Worm (Caenorhabditis elegans): ENCODE results near the gene sru-2.

Gene sru-2

DNA sequence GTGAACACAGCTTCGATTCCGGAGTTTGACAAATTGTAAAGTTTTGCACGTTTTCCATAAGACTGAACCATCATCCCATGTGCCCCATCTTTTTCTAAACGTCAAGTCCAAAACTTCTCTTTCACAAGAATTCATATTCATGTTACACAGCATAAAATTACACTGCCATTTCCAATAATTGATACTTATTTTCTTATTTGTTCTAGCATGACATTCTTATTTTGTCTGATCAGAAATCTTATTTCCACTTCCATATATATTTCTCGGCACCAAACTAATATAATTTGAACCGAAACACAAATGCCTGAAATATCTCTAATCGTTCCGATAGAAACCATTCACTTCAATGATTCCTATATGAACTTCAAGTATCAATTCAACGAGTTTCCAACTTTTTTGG is at the start of gene sru-2:
Gene sru-2 (plus strand): TSS at position 301 of the 400 bp plus-strand sequence.
- TF ChIP-seq tbx-11 (GFP tag; IDR thresholded peaks at IDR 0.05) (no peak), ets-7 (tag; optimal IDR thresholded peaks at IDR 0.05) (no peak), tra-4 (tag; optimal IDR thresholded peaks at IDR 0.05) (no peak), ama-1 (optimal IDR thresholded peaks at IDR 0.05) (no peak), scrt-1 (GFP tag; IDR thresholded peaks at IDR 0.05) (no peak), ceh-13 (GFP tag; optimal IDR thresholded peaks at IDR 0.05) (no peak), ceh-36 (tag; optimal IDR thresholded peaks at IDR 0.05) (no peak), aly-1 (tag; optimal IDR thresholded peaks at IDR 0.05) (no peak), hmg-4 (GFP tag; optimal IDR thresholded peaks at IDR 0.05) (no peak), B0310.2 (tag; optimal IDR thresholded peaks at IDR 0.05) (no peak), hnd-1 (tag; optimal IDR thresholded peaks at IDR 0.05) (no peak), hmbx-1 (tag; optimal IDR thresholded peaks at IDR 0.05) (no peak), flt-1 (GFP tag; IDR thresholded peaks at IDR 0.05) (no peak), sea-1 (GFP tag; conservative IDR thresholded peaks at IDR 0.05) (no peak), pes-1 (GFP tag; IDR thresholded peaks at IDR 0.05) (no peak), F13C5.2 (tag; optimal IDR thresholded peaks at IDR 0.05) (no peak), tbx-37 (GFP tag; conservative IDR thresholded peaks at IDR 0.05) (no peak)

DNA sequence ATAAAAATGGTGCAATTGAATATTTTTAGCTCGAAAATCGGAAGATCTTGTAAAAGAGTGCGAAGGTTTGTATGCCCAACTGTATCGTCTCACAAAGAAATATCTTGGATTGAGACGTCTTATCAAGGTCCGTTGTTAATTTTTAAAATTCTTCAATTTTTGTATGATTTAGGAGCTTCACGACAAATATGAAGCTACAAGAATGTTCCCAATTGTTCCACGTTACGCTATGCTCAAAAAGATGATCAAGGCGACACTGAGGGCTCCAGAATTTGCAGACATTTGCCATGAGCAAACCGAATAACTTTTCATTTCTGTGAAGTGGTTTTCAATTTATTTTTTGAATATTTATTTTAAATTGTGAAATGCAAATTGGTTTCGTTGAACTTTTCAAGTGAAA is 47.3 kb upstream of the sru-2 start:
- TF ChIP-seq ceh-36 (tag; optimal IDR thresholded peaks at IDR 0.05) (no peak), ets-7 (tag; optimal IDR thresholded peaks at IDR 0.05) (no peak), flt-1 (GFP tag; IDR thresholded peaks at IDR 0.05) (no peak), tbx-37 (GFP tag; conservative IDR thresholded peaks at IDR 0.05) (no peak), aly-1 (tag; optimal IDR thresholded peaks at IDR 0.05) (no peak)

DNA sequence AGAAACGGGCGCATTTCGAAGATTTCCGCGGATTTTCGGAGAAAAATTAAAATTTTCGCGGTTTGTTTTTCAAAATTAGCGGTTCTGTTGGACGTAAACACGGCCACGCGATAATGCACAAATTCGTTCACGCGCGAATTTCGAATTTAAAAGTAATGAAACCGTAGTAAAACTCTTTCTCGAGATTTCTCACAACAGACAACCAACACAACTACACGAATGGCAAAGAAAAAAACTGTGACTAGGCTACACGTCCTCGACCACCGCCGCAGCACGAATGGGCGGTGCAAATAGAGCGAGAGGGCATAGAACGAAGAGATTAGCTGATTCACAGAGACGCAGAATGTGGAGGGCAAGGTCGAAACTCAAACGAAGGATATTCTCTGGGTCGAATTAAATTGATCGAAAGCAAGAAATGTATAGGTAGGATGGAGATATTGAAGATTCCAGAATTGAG is 45.2 kb upstream of the sru-2 start, which contains the start of gene idh-1:
Gene idh-1 (minus strand): TSS at position 228 of the 457 bp plus-strand sequence.
- peak; percentile 18 for TF ChIP-seq aly-1 (tag; optimal IDR thresholded peaks at IDR 0.05)
- no peak for TF ChIP-seq pes-1 (GFP tag; IDR thresholded peaks at IDR 0.05)
- TF ChIP-seq ceh-13 (GFP tag; optimal IDR thresholded peaks at IDR 0.05): no peak

DNA sequence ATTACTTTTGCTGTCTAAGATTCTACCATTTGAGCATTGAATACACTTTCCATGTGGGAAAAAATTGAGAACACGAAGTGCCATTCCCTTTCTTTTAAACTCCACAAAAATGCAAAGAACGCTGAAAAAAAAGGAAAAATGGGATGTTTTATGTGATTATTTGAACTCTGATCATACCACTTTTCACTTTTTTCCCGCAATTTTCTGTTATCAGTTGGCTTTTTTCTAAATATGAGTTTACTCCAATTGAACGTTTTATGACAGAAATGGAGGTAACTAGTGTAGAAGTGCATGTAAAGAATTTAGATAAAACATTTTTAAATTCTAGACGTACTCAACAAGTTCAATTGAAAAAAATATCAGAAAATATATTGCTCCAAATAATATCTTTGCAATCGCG is 44.7 kb upstream of the sru-2 start:
- no peak for TF ChIP-seq F13C5.2 (tag; optimal IDR thresholded peaks at IDR 0.05)
- no peak for TF ChIP-seq ets-7 (tag; optimal IDR thresholded peaks at IDR 0.05)
- TF ChIP-seq hmg-4 (GFP tag; optimal IDR thresholded peaks at IDR 0.05): no peak
- TF ChIP-seq ceh-13 (GFP tag; optimal IDR thresholded peaks at IDR 0.05): no peak
- no peak for TF ChIP-seq pes-1 (GFP tag; IDR thresholded peaks at IDR 0.05)
- no peak for TF ChIP-seq ceh-36 (tag; optimal IDR thresholded peaks at IDR 0.05)
- TF ChIP-seq tbx-37 (GFP tag; conservative IDR thresholded peaks at IDR 0.05): no peak
- no peak for TF ChIP-seq scrt-1 (GFP tag; IDR thresholded peaks at IDR 0.05)

DNA sequence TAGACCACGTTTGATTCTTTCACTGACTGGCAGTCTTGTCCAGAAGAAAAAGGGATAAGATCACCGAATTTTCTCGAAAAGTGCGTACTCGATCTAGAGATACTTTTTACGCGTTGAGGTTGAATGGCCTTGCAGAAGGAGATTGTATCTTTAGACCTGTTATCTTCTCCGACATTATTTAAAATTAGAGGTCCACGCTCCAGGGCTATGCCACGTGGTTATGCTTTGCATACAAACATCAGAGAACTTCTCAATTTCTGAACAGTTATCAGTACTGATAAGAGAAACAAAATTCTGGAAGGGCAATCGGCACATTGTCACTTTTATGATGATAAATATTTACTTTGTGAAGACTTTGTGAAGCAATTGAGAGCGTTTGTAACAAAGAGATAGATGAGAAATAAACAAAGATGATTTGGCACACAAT is 44.0 kb upstream of the sru-2 start:
- TF ChIP-seq hmbx-1 (tag; optimal IDR thresholded peaks at IDR 0.05): no peak
- TF ChIP-seq sea-1 (GFP tag; conservative IDR thresholded peaks at IDR 0.05): no peak
- TF ChIP-seq F13C5.2 (tag; optimal IDR thresholded peaks at IDR 0.05): no peak
- TF ChIP-seq tbx-11 (GFP tag; IDR thresholded peaks at IDR 0.05): no peak
- TF ChIP-seq B0310.2 (tag; optimal IDR thresholded peaks at IDR 0.05): no peak
- no peak for TF ChIP-seq ama-1 (optimal IDR thresholded peaks at IDR 0.05)
- TF ChIP-seq ceh-13 (GFP tag; optimal IDR thresholded peaks at IDR 0.05): no peak

DNA sequence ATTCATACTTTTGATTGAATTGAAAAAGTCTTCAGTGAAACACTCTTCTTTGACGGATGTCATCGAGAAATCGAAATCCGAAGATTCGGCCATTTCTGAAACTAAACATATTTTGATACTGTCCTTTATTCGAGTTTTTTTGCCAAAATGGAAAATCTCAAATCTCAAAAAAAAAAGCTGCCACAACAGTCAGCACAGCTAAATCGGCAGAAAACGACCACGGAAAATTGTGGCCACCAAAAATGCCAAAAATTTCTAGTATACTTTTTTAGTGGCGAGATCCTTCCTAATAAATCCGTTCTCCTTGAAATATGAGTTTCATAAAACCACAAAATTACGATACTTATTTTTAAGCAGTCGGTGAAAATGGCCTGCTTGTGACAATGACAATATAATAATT is 42.1 kb upstream of the sru-2 start, which contains the start of gene F38E11.9:
Gene F38E11.9 (minus strand): TSS at position 101 of the 400 bp plus-strand sequence.
- TF ChIP-seq ama-1 (optimal IDR thresholded peaks at IDR 0.05) (no peak), aly-1 (tag; optimal IDR thresholded peaks at IDR 0.05) (no peak), hnd-1 (tag; optimal IDR thresholded peaks at IDR 0.05) (no peak), B0310.2 (tag; optimal IDR thresholded peaks at IDR 0.05) (no peak), hmg-4 (GFP tag; optimal IDR thresholded peaks at IDR 0.05) (no peak), ceh-36 (tag; optimal IDR thresholded peaks at IDR 0.05) (no peak), F13C5.2 (tag; optimal IDR thresholded peaks at IDR 0.05) (no peak), flt-1 (GFP tag; IDR thresholded peaks at IDR 0.05) (no peak), pes-1 (GFP tag; IDR thresholded peaks at IDR 0.05) (no peak), tra-4 (tag; optimal IDR thresholded peaks at IDR 0.05) (no peak), tbx-37 (GFP tag; conservative IDR thresholded peaks at IDR 0.05) (no peak), sea-1 (GFP tag; conservative IDR thresholded peaks at IDR 0.05) (no peak), ets-7 (tag; optimal IDR thresholded peaks at IDR 0.05) (no peak), ceh-13 (GFP tag; optimal IDR thresholded peaks at IDR 0.05) (no peak), hmbx-1 (tag; optimal IDR thresholded peaks at IDR 0.05) (no peak)

DNA sequence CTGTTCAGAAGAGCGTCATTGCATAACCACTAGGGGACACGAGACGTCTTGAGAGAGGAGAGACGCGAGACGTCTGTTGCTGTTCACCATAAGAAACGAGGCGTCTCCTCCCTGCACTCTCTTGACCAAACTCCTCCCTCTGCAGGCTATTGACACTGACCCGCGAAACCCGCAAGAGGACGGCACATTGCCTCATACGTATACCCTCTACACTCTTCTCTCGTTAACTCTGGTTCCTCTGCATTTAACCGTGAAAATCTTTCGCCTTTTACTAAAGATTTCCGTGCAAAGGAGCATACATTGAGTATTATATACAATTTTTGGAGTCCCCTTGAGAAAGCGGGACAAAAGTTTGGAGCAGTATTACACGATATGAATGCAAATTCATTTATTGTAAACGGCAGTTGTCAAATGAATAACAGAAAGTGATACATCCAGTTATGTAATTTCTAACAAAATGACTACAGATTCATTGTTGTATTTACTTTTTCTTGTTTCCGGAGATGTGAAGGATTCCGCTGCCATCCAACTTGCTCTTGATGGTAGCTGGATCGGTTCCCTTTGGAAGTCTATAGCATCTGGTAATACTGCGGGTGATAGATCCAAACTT is 41.5 kb upstream of the sru-2 start:
- TF ChIP-seq pes-1 (GFP tag; IDR thresholded peaks at IDR 0.05) (no peak), hmg-4 (GFP tag; optimal IDR thresholded peaks at IDR 0.05) (peak; percentile 57), ama-1 (optimal IDR thresholded peaks at IDR 0.05) (peak; percentile 93), B0310.2 (tag; optimal IDR thresholded peaks at IDR 0.05) (peak; percentile 3), F13C5.2 (tag; optimal IDR thresholded peaks at IDR 0.05) (peak; percentile 85), tra-4 (tag; optimal IDR thresholded peaks at IDR 0.05) (no peak), flt-1 (GFP tag; IDR thresholded peaks at IDR 0.05) (peak; percentile 69), sea-1 (GFP tag; conservative IDR thresholded peaks at IDR 0.05) (0 out of 2 replicates have a peak, but pooled peaks have one; percentile 19)

DNA sequence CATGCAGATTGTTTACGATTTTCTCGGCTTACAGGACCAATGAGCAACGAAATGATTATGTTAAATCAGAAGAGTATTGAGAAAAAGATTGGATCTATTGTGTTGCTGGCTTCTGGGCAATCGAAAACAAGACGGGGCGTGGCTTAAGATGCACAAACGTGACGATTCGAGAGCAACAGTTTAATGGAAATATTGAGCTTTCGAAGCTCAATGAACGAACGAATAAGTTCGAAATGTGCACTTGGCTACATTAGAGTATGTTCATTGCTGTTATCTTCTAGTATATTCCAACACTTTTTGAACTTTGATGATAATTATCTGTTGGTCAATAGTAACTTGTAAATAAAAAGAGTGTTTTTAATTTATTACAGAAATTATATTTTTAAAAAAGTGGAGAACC is 40.7 kb upstream of the sru-2 start, which contains the start of gene hsp-12.3:
Gene hsp-12.3 (minus strand): TSS at position 101 of the 400 bp plus-strand sequence.
- TF ChIP-seq hmbx-1 (tag; optimal IDR thresholded peaks at IDR 0.05) (no peak), sea-1 (GFP tag; conservative IDR thresholded peaks at IDR 0.05) (no peak), B0310.2 (tag; optimal IDR thresholded peaks at IDR 0.05) (no peak), scrt-1 (GFP tag; IDR thresholded peaks at IDR 0.05) (no peak), ama-1 (optimal IDR thresholded peaks at IDR 0.05) (no peak), ets-7 (tag; optimal IDR thresholded peaks at IDR 0.05) (no peak), tra-4 (tag; optimal IDR thresholded peaks at IDR 0.05) (no peak), hmg-4 (GFP tag; optimal IDR thresholded peaks at IDR 0.05) (no peak), tbx-11 (GFP tag; IDR thresholded peaks at IDR 0.05) (no peak)

Measured in whole organism, early embryonic.